Worm (Caenorhabditis elegans) whole organism, late embryonic: ENCODE results near the gene nhr-184.

Experiments used
- F13H6.1 ChIP-seq: sonication (generic microtip); optimal IDR thresholded peaks from 2 replicates; lab custom pipeline; 2016; ENCODE audit warnings: missing genetic modification characterization, missing compliant biosample characterization
- K02D7.2 ChIP-seq: sonication (generic microtip); optimal IDR thresholded peaks from 2 replicates; lab custom pipeline; 2017; ENCODE audit warnings: mild to moderate bottlenecking, missing genetic modification characterization, missing compliant biosample characterization
- ceh-14 ChIP-seq: sonication (generic microtip); optimal IDR thresholded peaks from 2 replicates; lab custom pipeline; 2016; ENCODE audit warnings: missing genotype, missing genetic modification characterization, missing compliant biosample characterization
- ceh-19 ChIP-seq: fragments of 200-800 bp; sonication (Bioruptor generic); optimal IDR thresholded peaks from 2 replicates; lab custom pipeline; 2018; ENCODE audit warnings: mild to moderate bottlenecking, missing genetic modification characterization, missing compliant biosample characterization
- ceh-24 ChIP-seq: sonication (generic microtip); optimal IDR thresholded peaks from 2 replicates; lab custom pipeline; 2016; ENCODE audit warnings: mild to moderate bottlenecking, missing genetic modification characterization, missing compliant biosample characterization
- ceh-30 ChIP-seq: fragments of 150-350 bp; optimal IDR thresholded peaks from 2 replicates; lab custom pipeline; 2014; ENCODE audit warnings: missing biosample characterization, missing genetic modification characterization
- ceh-31 ChIP-seq: sonication (generic microtip); optimal IDR thresholded peaks from 2 replicates; lab custom pipeline; 2016; ENCODE audit warnings: missing genetic modification characterization, missing compliant biosample characterization
- ceh-34 ChIP-seq: sonication (generic microtip); optimal IDR thresholded peaks from 2 replicates; lab custom pipeline; 2016; ENCODE audit warnings: mild to moderate bottlenecking, missing genetic modification characterization, missing compliant biosample characterization
- ceh-45 ChIP-seq: fragments of 200-800 bp; sonication (Bioruptor generic); IDR thresholded peaks from 2 replicates; pipeline ENCODE4 v1.3.6; 2022; ENCODE audit warnings: missing genetic modification reagents, missing genetic modification characterization, missing compliant biosample characterization
- ceh-48 ChIP-seq: sonication (generic microtip); optimal IDR thresholded peaks from 2 replicates; lab custom pipeline; 2016; ENCODE audit warnings: missing genetic modification characterization, inconsistent platforms, missing compliant biosample characterization
- che-1 ChIP-seq: sonication (generic microtip); optimal IDR thresholded peaks from 2 replicates; lab custom pipeline; 2016; ENCODE audit warnings: mild to moderate bottlenecking, missing genetic modification characterization, missing compliant biosample characterization
- dmd-4 ChIP-seq: sonication (generic microtip); optimal IDR thresholded peaks from 2 replicates; lab custom pipeline; 2016; ENCODE audit warnings: borderline replicate concordance, missing genetic modification characterization, missing compliant biosample characterization
- elt-2 ChIP-seq: sonication (generic microtip); optimal IDR thresholded peaks from 2 replicates; lab custom pipeline; 2016; ENCODE audit warnings: missing genetic modification reagents, missing genetic modification characterization, missing compliant biosample characterization
- elt-4 ChIP-seq: sonication (generic microtip); optimal IDR thresholded peaks from 2 replicates; lab custom pipeline; 2016; ENCODE audit warnings: missing genetic modification characterization, missing compliant biosample characterization
- eyg-1 ChIP-seq: sonication (generic microtip); optimal IDR thresholded peaks from 2 replicates; lab custom pipeline; 2016; ENCODE audit warnings: missing genotype, missing genetic modification characterization, missing compliant biosample characterization
- fkh-10 ChIP-seq: fragments of 150-350 bp; optimal IDR thresholded peaks from 2 replicates; lab custom pipeline; 2014; ENCODE audit warnings: missing biosample characterization, missing genetic modification reagents, missing genetic modification characterization
- hlh-13 ChIP-seq: fragments of 200-800 bp; sonication (Bioruptor generic); optimal IDR thresholded peaks from 2 replicates; lab custom pipeline; 2018; ENCODE audit warnings: mild to moderate bottlenecking, missing genetic modification characterization, missing compliant biosample characterization
- lim-6 ChIP-seq: sonication (generic microtip); optimal IDR thresholded peaks from 2 replicates; lab custom pipeline; 2016; ENCODE audit warnings: missing genetic modification characterization, missing compliant biosample characterization
- madf-2 ChIP-seq: sonication (generic microtip); optimal IDR thresholded peaks from 2 replicates; lab custom pipeline; 2017; ENCODE audit warnings: missing genetic modification characterization, missing compliant biosample characterization
- mec-3 ChIP-seq: sonication (generic microtip); optimal IDR thresholded peaks from 2 replicates; lab custom pipeline; 2016; ENCODE audit warnings: borderline replicate concordance, missing genetic modification characterization, missing compliant biosample characterization
- nfya-1 ChIP-seq: sonication (generic microtip); optimal IDR thresholded peaks from 2 replicates; lab custom pipeline; 2017; ENCODE audit warnings: missing genetic modification characterization, mild to moderate bottlenecking, missing compliant biosample characterization, antibody characterized with exemption, moderate library complexity
- nhr-232 ChIP-seq: sonication (generic microtip); optimal IDR thresholded peaks from 2 replicates; lab custom pipeline; 2016; ENCODE audit warnings: missing genetic modification characterization, missing compliant biosample characterization
- odd-2 ChIP-seq: sonication (generic microtip); optimal IDR thresholded peaks from 2 replicates; lab custom pipeline; 2017; ENCODE audit warnings: antibody characterized with exemption, mild to moderate bottlenecking, missing genetic modification characterization, missing compliant biosample characterization
- pqm-1 ChIP-seq: sonication (generic microtip); optimal IDR thresholded peaks from 2 replicates; lab custom pipeline; 2016; ENCODE audit warnings: missing genetic modification characterization, missing compliant biosample characterization
- pros-1 ChIP-seq: fragments of 150-350 bp; optimal IDR thresholded peaks from 2 replicates; lab custom pipeline; 2014; ENCODE audit warnings: missing biosample characterization, missing genetic modification reagents, missing genetic modification characterization
- rnt-1 ChIP-seq: sonication (generic microtip); optimal IDR thresholded peaks from 2 replicates; lab custom pipeline; 2016; ENCODE audit warnings: missing genetic modification characterization, missing compliant biosample characterization
- sdc-2 ChIP-seq: sonication (generic microtip); optimal IDR thresholded peaks from 2 replicates; lab custom pipeline; 2016; ENCODE audit warnings: missing genotype, missing genetic modification characterization, missing compliant biosample characterization
- sox-2 ChIP-seq: fragments of 200-800 bp; sonication (Bioruptor generic); IDR thresholded peaks from 2 replicates; pipeline ENCODE4 v1.3.6; 2022; ENCODE audit warnings: missing genetic modification reagents, missing genetic modification characterization, missing compliant biosample characterization
- sox-4 ChIP-seq: sonication (generic microtip); optimal IDR thresholded peaks from 2 replicates; lab custom pipeline; 2017; ENCODE audit warnings: mild to moderate bottlenecking, missing genetic modification characterization, inconsistent platforms, missing compliant biosample characterization
- tbx-2 ChIP-seq: sonication (generic microtip); optimal IDR thresholded peaks from 2 replicates; lab custom pipeline; 2016; ENCODE audit warnings: missing genetic modification characterization, missing compliant biosample characterization
- ttx-3 ChIP-seq: sonication (generic microtip); optimal IDR thresholded peaks from 2 replicates; lab custom pipeline; 2016; ENCODE audit warnings: missing genetic modification reagents, missing genetic modification characterization, missing compliant biosample characterization
- unc-42 ChIP-seq: sonication (generic microtip); optimal IDR thresholded peaks from 2 replicates; lab custom pipeline; 2016; ENCODE audit warnings: missing genotype, missing genetic modification characterization, missing compliant biosample characterization
- unc-86 ChIP-seq: sonication (generic microtip); optimal IDR thresholded peaks from 2 replicates; lab custom pipeline; 2016; ENCODE audit warnings: missing genetic modification characterization, missing compliant biosample characterization

The nhr-184 gene

DNA sequence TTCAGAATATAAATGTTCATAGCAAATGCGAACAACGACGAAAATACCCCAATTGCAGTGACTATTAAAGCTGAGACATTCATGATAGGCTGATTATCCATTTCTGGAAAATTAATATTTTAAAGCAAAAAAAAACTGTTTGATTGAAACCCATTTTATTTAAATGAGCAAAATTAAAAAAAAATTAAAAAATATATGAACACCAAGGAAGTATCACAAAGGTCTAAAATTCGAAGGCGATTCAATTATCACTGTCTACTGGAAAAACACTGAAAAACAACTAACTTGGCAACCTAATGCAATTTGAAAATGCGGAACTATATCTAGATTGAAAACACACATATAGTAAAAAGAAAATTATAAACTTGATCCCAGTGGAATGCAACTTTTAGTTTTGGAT is 23.2 kb downstream of the nhr-184 start, which contains the start of gene srbc-42:
TSS of gene srbc-42 (minus strand) at position 101 of the 400 bp plus-strand sequence.
- TF ChIP-seq ceh-45 (GFP tag; lab: Robert Waterston, UW) (no peak), ceh-30 (tag; lab: Kevin White, UChicago) (no peak), rnt-1 (tag; lab: Kevin White, UChicago) (no peak), sdc-2 (tag; lab: Kevin White, UChicago) (no peak), dmd-4 (tag; lab: Kevin White, UChicago) (no peak), odd-2 (tag; lab: Kevin White, UChicago) (no peak), mec-3 (tag; lab: Kevin White, UChicago) (no peak), ceh-14 (no peak), sox-4 (tag; lab: Kevin White, UChicago) (no peak), ttx-3 (tag; lab: Kevin White, UChicago) (no peak), che-1 (no peak), ceh-19 (GFP tag; lab: Kevin White, UChicago) (no peak), elt-2 (tag; lab: Kevin White, UChicago) (no peak), pqm-1 (tag; lab: Kevin White, UChicago) (no peak), madf-2 (tag; lab: Kevin White, UChicago) (no peak)
- TF ChIP-seq, all 69 proteins: peak for 0

DNA sequence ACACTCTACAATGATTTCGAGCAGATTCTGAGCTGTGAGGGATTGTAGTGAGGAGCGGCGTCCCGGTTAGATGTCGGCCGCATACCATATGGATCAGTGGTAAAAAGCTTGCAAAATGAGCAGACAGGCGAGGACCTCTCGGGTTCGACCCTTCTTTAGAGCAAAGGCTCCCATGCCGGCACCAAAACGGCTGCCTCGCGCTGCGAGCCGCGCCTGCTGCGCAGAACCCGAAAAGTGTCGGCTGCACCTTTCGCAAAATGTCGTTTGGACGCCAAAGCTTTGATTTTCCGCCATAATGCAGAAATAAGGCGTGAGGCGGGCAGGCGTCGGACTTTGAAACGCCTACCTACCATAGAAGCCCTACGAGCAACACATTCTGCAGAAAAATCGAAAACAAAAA is 23.9 kb downstream of the nhr-184 start:
- TF ChIP-seq rnt-1 (tag; lab: Kevin White, UChicago) (no peak), che-1 (no peak), pqm-1 (tag; lab: Kevin White, UChicago) (no peak), sdc-2 (tag; lab: Kevin White, UChicago) (no peak), ceh-34 (tag; lab: Kevin White, UChicago) (no peak), F13H6.1 (tag; lab: Kevin White, UChicago) (no peak), eyg-1 (tag; lab: Kevin White, UChicago) (no peak), elt-2 (tag; lab: Kevin White, UChicago) (no peak), ceh-24 (no peak), unc-42 (tag; lab: Kevin White, UChicago) (no peak)

ce11 chrV:2187864-2188345 is 26.4 kb downstream of the nhr-184 start, which contains the start of gene Y5H2B.3:
Gene Y5H2B.3, plus strand, starts transcription at chrV:2188295.
- TF ChIP-seq nfya-1, result peak; percentile 60
- no peak for TF ChIP-seq pqm-1 (tag; lab: Kevin White, UChicago)

DNA sequence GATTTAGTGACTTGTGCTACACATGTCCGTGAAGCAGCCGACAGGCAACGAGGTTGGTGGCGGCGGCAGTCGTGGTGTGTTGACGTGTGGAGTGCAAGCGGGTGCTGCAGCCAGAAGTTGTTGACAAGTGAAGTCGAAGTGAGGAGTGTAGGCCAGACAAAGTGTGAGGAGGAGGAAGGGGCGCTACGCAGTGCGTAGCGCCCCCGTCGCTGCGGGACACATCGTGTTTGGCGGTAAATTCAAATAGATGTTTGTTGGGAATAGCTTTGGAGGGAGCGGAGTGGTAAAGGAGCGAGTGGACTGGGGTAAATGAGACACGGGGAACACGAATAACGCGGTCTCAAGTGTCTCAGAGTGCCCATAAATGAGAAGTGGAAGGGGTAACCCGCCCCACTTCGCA is 28.8 kb downstream of the nhr-184 start:
- TF ChIP-seq fkh-10 (GFP tag; lab: Kevin White, UChicago), result no peak
- no peak for TF ChIP-seq unc-86 (tag; lab: Kevin White, UChicago)
- TF ChIP-seq elt-4, result peak; percentile 5
- TF ChIP-seq, all 69 proteins: peak for 1

- no peak for TF ChIP-seq sox-2 (GFP tag; lab: Robert Waterston, UW)
These were observed 31.1 kb downstream of the nhr-184 start, which contains the start of gene cyp-33C2 for ce11 chrV:2183162-2183561. Gene cyp-33C2, plus strand, starts transcription at chrV:2183488.

DNA sequence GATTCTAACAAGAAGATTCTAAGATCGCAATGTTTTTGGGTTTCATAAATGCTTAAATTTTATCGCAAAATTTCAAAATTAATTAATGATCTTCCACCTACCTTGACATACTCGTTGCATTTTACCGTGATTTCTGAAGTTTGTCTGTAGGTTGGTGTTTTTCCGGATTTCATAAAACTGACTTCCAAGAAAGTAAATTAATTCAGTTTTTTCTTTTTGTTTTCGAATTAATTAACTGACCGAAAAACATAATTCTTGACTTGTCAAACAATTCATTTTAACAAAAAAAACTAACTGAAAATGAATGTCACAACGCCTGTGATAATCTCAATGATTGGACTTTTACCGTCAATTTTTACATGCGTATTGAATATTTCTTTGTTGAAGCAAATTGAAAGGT is 32.5 kb downstream of the nhr-184 start, which contains the start of gene srbc-16:
TSS of gene srbc-16 (plus strand) at position 301 of the 400 bp plus-strand sequence.
- no peak for TF ChIP-seq tbx-2
- no peak for TF ChIP-seq eyg-1 (tag; lab: Kevin White, UChicago)
- no peak for TF ChIP-seq sdc-2 (tag; lab: Kevin White, UChicago)
- TF ChIP-seq ceh-31 (tag; lab: Kevin White, UChicago), result no peak
- TF ChIP-seq hlh-13, result no peak
- no peak for TF ChIP-seq pros-1 (tag; lab: Kevin White, UChicago)
- TF ChIP-seq K02D7.2 (tag; lab: Kevin White, UChicago), result no peak
- no peak for TF ChIP-seq dmd-4 (tag; lab: Kevin White, UChicago)
- no peak for TF ChIP-seq ceh-19 (GFP tag; lab: Kevin White, UChicago)
- no peak for TF ChIP-seq lim-6 (tag; lab: Kevin White, UChicago)
- TF ChIP-seq nhr-232 (tag; lab: Kevin White, UChicago), result no peak
- TF ChIP-seq ceh-48, result no peak
- no peak for TF ChIP-seq mec-3 (tag; lab: Kevin White, UChicago)
